Fruit fly (Drosophila melanogaster): ENCODE results near the gene CG33710.

- TF ChIP-seq psq (optimal IDR thresholded peaks at IDR 0.05) (no peak), pan (optimal IDR thresholded peaks at IDR 0.05) (no peak), CG8478 (optimal IDR thresholded peaks at IDR 0.05) (no peak), Dll (optimal IDR thresholded peaks at IDR 0.05) (no peak), usp (GFP tag; optimal IDR thresholded peaks at IDR 0.05) (no peak)
Observed at dm6 chr3L:19908201-19909127, 44.1 kb downstream of the CG33710 start.
